Worm (Caenorhabditis elegans) whole organism, young adult: Measurements from ENCODE around the gene F35C11.5.

ENCODE experiments used
- B0035.1 ChIP-seq: sonication (generic microtip); optimal IDR thresholded peaks from 2 replicates; lab custom pipeline; 2016; ENCODE audit warnings: missing genetic modification characterization, mild to moderate bottlenecking, missing compliant biosample characterization, missing genotype, missing genetic modification reagents
- F23B12.7 ChIP-seq: sonication (generic microtip); optimal IDR thresholded peaks from 2 replicates; lab custom pipeline; 2017; ENCODE audit warnings: missing genetic modification characterization, mild to moderate bottlenecking, missing compliant biosample characterization, antibody characterized with exemption, moderate library complexity; ENCODE audit not compliant: insufficient read depth
- F33H1.4 ChIP-seq: fragments of 200-800 bp; sonication (Bioruptor generic); IDR thresholded peaks from 2 replicates; pipeline ENCODE4 v1.3.6; 2022; ENCODE audit warnings: missing genetic modification reagents, missing genetic modification characterization, missing compliant biosample characterization
- Y56A3A.18 ChIP-seq: fragments of 200-800 bp; sonication (Bioruptor generic); IDR thresholded peaks from 2 replicates; pipeline ENCODE4 v1.3.6; 2022; ENCODE audit warnings: missing genetic modification reagents, missing genetic modification characterization, missing compliant biosample characterization
- Y67H2A.10 ChIP-seq: fragments of 200-800 bp; sonication (Bioruptor generic); conservative IDR thresholded peaks from 2 replicates; pipeline ENCODE4 v1.3.6; 2022; ENCODE audit warnings: missing genetic modification reagents, missing genetic modification characterization, missing compliant biosample characterization
- Y79H2A.3 ChIP-seq: fragments of 200-800 bp; sonication (Bioruptor generic); conservative IDR thresholded peaks from 2 replicates; pipeline ENCODE4 v1.3.6; 2022; ENCODE audit warnings: missing genetic modification reagents, missing genetic modification characterization, missing compliant biosample characterization
- ama-1 ChIP-seq, 3 experiments: fragments of 150-350 bp in 1 of 3; sonication (generic microtip) in 2 of 3; optimal IDR thresholded peaks; 2 replicates each; lab custom pipeline; 2014 to 2018; ENCODE audit warnings: missing biosample characterization in 2 of 3, missing genetic modification characterization in 2 of 3, missing genetic modification reagents in 2 of 3
- attf-3 ChIP-seq: fragments of 200-800 bp; sonication (Bioruptor generic); conservative IDR thresholded peaks from 2 replicates; pipeline ENCODE4 v1.3.6; 2022; ENCODE audit warnings: missing genetic modification reagents, missing genetic modification characterization, missing compliant biosample characterization
- attf-5 ChIP-seq: fragments of 200-800 bp; sonication (Bioruptor generic); optimal IDR thresholded peaks from 2 replicates; lab custom pipeline; 2018; ENCODE audit warnings: mild to moderate bottlenecking, missing genetic modification characterization, missing compliant biosample characterization
- cebp-1 ChIP-seq, 2 experiments: fragments of 200-800 bp in 1 of 2; sonication (Bioruptor generic) in 1 of 2; sonication (generic microtip) in 1 of 2; IDR thresholded peaks in 1 of 2; optimal IDR thresholded peaks in 1 of 2; 2 replicates each; pipeline versions ENCODE4 v1.3.6 to Lab custom; 2017 to 2022; ENCODE audit warnings: missing compliant biosample characterization in 2 of 2, missing genetic modification characterization in 2 of 2, mild to moderate bottlenecking in 1 of 2, missing genetic modification reagents in 1 of 2, moderate library complexity in 1 of 2
- ceh-58 ChIP-seq: fragments of 200-800 bp; sonication (Bioruptor generic); IDR thresholded peaks from 2 replicates; pipeline ENCODE4 v1.3.6; 2022; ENCODE audit warnings: missing genetic modification characterization, missing compliant biosample characterization
- ceh-79 ChIP-seq: sonication (generic microtip); optimal IDR thresholded peaks from 2 replicates; lab custom pipeline; 2017; ENCODE audit warnings: mild to moderate bottlenecking, missing genetic modification characterization, missing compliant biosample characterization
- die-1 ChIP-seq: sonication (generic microtip); optimal IDR thresholded peaks from 2 replicates; lab custom pipeline; 2016; ENCODE audit warnings: missing genotype, mild to moderate bottlenecking, missing genetic modification characterization, missing compliant biosample characterization
- efl-1 ChIP-seq: fragments of 150-350 bp; optimal IDR thresholded peaks from 2 replicates; lab custom pipeline; 2014; ENCODE audit warnings: missing biosample characterization, missing genetic modification reagents, missing genetic modification characterization
- egl-18 ChIP-seq: fragments of 200-800 bp; sonication (Bioruptor generic); IDR thresholded peaks from 2 replicates; pipeline ENCODE4 v1.3.6; 2022; ENCODE audit warnings: missing genetic modification reagents, missing genetic modification characterization, missing compliant biosample characterization
- egl-44 ChIP-seq: fragments of 200-800 bp; sonication (Bioruptor generic); IDR thresholded peaks from 2 replicates; pipeline ENCODE4 v1.3.6; 2022; ENCODE audit warnings: missing genetic modification reagents, missing genetic modification characterization, missing compliant biosample characterization
- fkh-3 ChIP-seq: sonication (generic microtip); optimal IDR thresholded peaks from 2 replicates; lab custom pipeline; 2016; ENCODE audit warnings: mild to moderate bottlenecking, missing genetic modification characterization, missing compliant biosample characterization
- hlh-12 ChIP-seq: sonication (generic microtip); optimal IDR thresholded peaks from 2 replicates; lab custom pipeline; 2016; ENCODE audit warnings: missing genetic modification characterization, missing compliant biosample characterization
- hmg-1.2 ChIP-seq: fragments of 200-800 bp; sonication (Bioruptor generic); IDR thresholded peaks from 2 replicates; pipeline ENCODE4 v1.3.6; 2022; ENCODE audit warnings: missing genetic modification reagents, missing genetic modification characterization, missing compliant biosample characterization
- hsf-1 ChIP-seq: fragments of 200-800 bp; sonication (Bioruptor generic); IDR thresholded peaks from 2 replicates; pipeline ENCODE4 v1.3.6; 2022; ENCODE audit warnings: missing genetic modification reagents, missing genetic modification characterization, missing compliant biosample characterization
- let-526 ChIP-seq: fragments of 200-800 bp; sonication (Bioruptor generic); IDR thresholded peaks from 2 replicates; pipeline ENCODE4 v1.3.6; 2022; ENCODE audit warnings: missing genetic modification reagents, missing genetic modification characterization, missing compliant biosample characterization
- lin-26 ChIP-seq: fragments of 200-800 bp; sonication (Bioruptor generic); IDR thresholded peaks from 2 replicates; pipeline ENCODE4 v1.3.6; 2022; ENCODE audit warnings: missing genetic modification reagents, missing genetic modification characterization, missing compliant biosample characterization
- lsl-1 ChIP-seq: fragments of 200-800 bp; sonication (Bioruptor generic); optimal IDR thresholded peaks from 2 replicates; lab custom pipeline; 2018; ENCODE audit warnings: mild to moderate bottlenecking, missing genetic modification characterization, moderate library complexity, missing compliant biosample characterization
- madf-10 ChIP-seq: sonication (generic microtip); optimal IDR thresholded peaks from 2 replicates; lab custom pipeline; 2016; ENCODE audit warnings: mild to moderate bottlenecking, missing genetic modification characterization, missing compliant biosample characterization
- madf-6 ChIP-seq: fragments of 200-800 bp; sonication (Bioruptor generic); IDR thresholded peaks from 2 replicates; pipeline ENCODE4 v1.3.6; 2022; ENCODE audit warnings: missing genetic modification reagents, missing genetic modification characterization, missing compliant biosample characterization
- nhr-80 ChIP-seq: sonication (generic microtip); optimal IDR thresholded peaks from 2 replicates; lab custom pipeline; 2016; ENCODE audit warnings: missing genetic modification characterization, missing compliant biosample characterization
- pha-4 ChIP-seq: fragments of 150-350 bp; sonication (generic microtip); optimal IDR thresholded peaks from 2 replicates; lab custom pipeline; 2014; ENCODE audit warnings: missing biosample characterization, missing genetic modification reagents, missing genetic modification characterization
- repo-1 ChIP-seq: sonication (generic microtip); optimal IDR thresholded peaks from 2 replicates; lab custom pipeline; 2017; ENCODE audit warnings: mild to moderate bottlenecking, missing genetic modification characterization, missing compliant biosample characterization
- sea-2 ChIP-seq: fragments of 200-800 bp; sonication (Bioruptor generic); IDR thresholded peaks from 2 replicates; pipeline ENCODE4 v1.3.6; 2022; ENCODE audit warnings: missing genetic modification characterization, missing compliant biosample characterization
- snpc-1.3 ChIP-seq: sonication (generic microtip); optimal IDR thresholded peaks from 2 replicates; lab custom pipeline; 2017; ENCODE audit warnings: missing genetic modification characterization, mild to moderate bottlenecking, missing compliant biosample characterization, antibody characterized with exemption, moderate library complexity, missing genotype, missing genetic modification reagents; ENCODE audit not compliant: insufficient read depth
- snpc-3.4 ChIP-seq: sonication (generic microtip); optimal IDR thresholded peaks from 2 replicates; lab custom pipeline; 2017; ENCODE audit warnings: missing genetic modification characterization, mild to moderate bottlenecking, missing compliant biosample characterization, antibody characterized with exemption, moderate library complexity, missing genotype, missing genetic modification reagents
- unc-130 ChIP-seq: sonication (generic microtip); optimal IDR thresholded peaks from 2 replicates; lab custom pipeline; 2016; ENCODE audit warnings: missing genetic modification reagents, missing genetic modification characterization, missing compliant biosample characterization
- zfh-2 ChIP-seq: fragments of 200-800 bp; sonication (Bioruptor generic); conservative IDR thresholded peaks from 2 replicates; pipeline ENCODE4 v1.3.6; 2022; ENCODE audit warnings: missing genetic modification reagents, missing genetic modification characterization, missing compliant biosample characterization
- ztf-18 ChIP-seq: sonication (generic microtip); optimal IDR thresholded peaks from 2 replicates; lab custom pipeline; 2016; ENCODE audit warnings: missing genotype, mild to moderate bottlenecking, missing genetic modification characterization, missing compliant biosample characterization

F35C11.5 gene

DNA sequence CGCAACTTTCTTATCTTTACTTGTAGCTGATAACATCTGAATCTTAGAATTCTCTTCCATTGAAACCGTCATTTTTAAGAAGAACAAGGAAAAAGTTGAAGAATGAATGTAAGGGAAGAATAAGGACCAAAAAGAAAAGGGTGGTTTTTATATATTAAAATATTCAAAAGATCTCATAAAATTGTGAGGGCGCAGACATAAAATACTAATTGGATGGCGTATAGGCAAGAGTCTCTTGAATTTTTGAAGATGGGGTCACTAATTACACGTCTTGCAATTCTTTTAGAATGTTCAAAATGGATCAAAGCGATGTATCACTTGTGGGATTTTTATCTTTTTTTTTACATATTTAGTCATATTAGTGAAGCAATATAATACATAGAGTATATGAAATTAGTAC lies 40.9 kb upstream of the F35C11.5 start, which contains the start of gene twk-3:
TSS of gene twk-3 (minus strand) at position 101 of the 400 bp plus-strand sequence.
- TF ChIP-seq unc-130 (GFP tag; lab: Kevin White, UChicago) = no peak
- TF ChIP-seq ztf-18 (tag; lab: Kevin White, UChicago) = no peak
- no peak for TF ChIP-seq nhr-80 (tag; lab: Kevin White, UChicago)
- TF ChIP-seq attf-5 (GFP tag; lab: Kevin White, UChicago) = no peak
- TF ChIP-seq ceh-79 = no peak
- no peak for TF ChIP-seq egl-44 (GFP tag; lab: Robert Waterston, UW)
- TF ChIP-seq lsl-1 (GFP tag; lab: Kevin White, UChicago) = no peak
- TF ChIP-seq lin-26 (GFP tag; lab: Robert Waterston, UW) = no peak
- no peak for TF ChIP-seq let-526 (GFP tag; lab: Robert Waterston, UW)
- TF ChIP-seq zfh-2 (GFP tag; lab: Robert Waterston, UW) = no peak
- no peak for TF ChIP-seq efl-1 (GFP tag; lab: Kevin White, UChicago)
- no peak for TF ChIP-seq die-1
- no peak for TF ChIP-seq fkh-3 (tag; lab: Kevin White, UChicago)
- TF ChIP-seq pha-4 (tag; lab: Kevin White, UChicago) = no peak
- TF ChIP-seq sea-2 (GFP tag; lab: Robert Waterston, UW) = no peak
- no peak for TF ChIP-seq hlh-12 (tag; lab: Kevin White, UChicago)

DNA sequence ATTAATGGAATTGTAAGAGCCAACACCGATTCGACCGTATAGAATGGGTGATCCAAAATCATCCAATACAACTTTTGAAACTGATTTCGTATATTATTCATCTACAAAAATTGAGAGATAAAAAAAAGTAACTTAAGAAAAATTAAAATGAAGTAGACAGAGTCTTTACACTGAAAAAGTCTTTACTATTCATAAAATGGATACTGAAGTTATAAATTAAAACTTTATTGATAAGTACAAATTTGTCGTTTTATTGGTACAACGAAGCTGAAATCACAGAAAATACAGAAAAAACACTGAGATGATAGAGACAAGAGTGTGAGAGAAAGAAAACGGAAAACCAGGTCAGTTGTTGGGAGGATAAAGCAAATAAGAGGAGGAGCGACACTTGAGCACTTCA lies 39.2 kb upstream of the F35C11.5 start, which contains the start of gene M110.10:
TSS of gene M110.10 (minus strand) at position 101 of the 400 bp plus-strand sequence.
- no peak for TF ChIP-seq attf-3 (GFP tag; lab: Robert Waterston, UW)

DNA sequence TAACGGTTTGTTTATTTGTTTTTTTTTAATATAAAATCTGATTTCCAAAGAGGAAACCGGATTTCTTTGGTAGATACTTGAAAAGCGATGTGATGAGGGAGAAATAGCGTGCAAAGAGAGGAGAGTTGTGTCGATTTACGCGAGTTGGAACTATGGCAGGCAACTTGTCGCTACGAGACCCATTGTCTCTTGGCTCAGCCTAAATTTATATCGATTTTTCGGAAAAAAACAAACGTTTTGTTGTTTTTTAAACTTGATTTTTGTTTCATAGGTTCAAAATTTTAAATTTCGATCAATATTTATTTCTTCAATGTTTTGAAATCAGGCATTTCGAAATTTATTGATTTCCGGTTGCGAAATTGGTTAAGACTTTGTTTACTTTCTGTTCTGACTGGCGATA lies 37.1 kb upstream of the F35C11.5 start, which contains the start of gene M110.3:
TSS of gene M110.3 (minus strand) at position 184 of the 400 bp plus-strand sequence.
- TF ChIP-seq cebp-1 (GFP tag; IDR thresholded peaks at IDR 0.05; lab: Robert Waterston, UW) (peak; percentile 66; the same call in 1 of the 2 replicates), cebp-1 (tag; optimal IDR thresholded peaks at IDR 0.05; lab: Kevin White, UChicago) (peak; percentile 96), egl-18 (no peak), hsf-1 (GFP tag; lab: Robert Waterston, UW) (no peak), lsl-1 (GFP tag; lab: Kevin White, UChicago) (peak; percentile 33), nhr-80 (tag; lab: Kevin White, UChicago) (peak; percentile 5), hmg-1.2 (GFP tag; lab: Robert Waterston, UW) (peak; percentile 90; the same call in 1 of the 2 replicates), F33H1.4 (GFP tag; lab: Robert Waterston, UW) (peak; percentile 73), F23B12.7 (tag; lab: Kevin White, UChicago) (peak; percentile 70), madf-6 (GFP tag; lab: Robert Waterston, UW) (0 out of 2 replicates have a peak, but pooled peaks have one; percentile 24), ama-1 (optimal IDR thresholded peaks at IDR 0.05; lab: Kevin White, UChicago) (no peak), ama-1 (GFP tag; optimal IDR thresholded peaks at IDR 0.05; lab: Kevin White, UChicago) (no peak), Y79H2A.3 (no peak), Y56A3A.18 (GFP tag; lab: Robert Waterston, UW) (no peak), snpc-3.4 (tag; lab: Kevin White, UChicago) (peak; percentile 36), repo-1 (tag; lab: Kevin White, UChicago) (no peak)

DNA sequence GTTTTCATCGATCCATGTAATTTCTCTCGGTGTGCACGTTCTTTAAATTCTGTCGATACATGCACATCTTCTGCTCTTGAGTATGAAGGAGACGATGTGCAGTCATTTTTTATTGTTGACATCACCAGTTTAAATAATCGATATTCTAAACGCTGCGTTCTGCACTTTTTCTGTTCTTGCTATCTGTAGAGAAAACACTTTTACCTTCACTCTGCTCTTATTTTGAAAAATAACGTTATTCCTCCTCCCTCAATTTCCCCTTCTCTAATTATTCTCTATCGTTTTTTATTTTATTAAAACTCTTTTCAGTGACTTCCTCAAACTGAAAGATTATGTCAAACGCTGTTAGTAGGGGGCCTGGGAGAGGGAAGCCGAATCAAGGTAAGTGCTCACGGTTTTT lies 36.6 kb upstream of the F35C11.5 start, which contains the start of gene ifg-1:
TSS of gene ifg-1 (plus strand) at position 301 of the 400 bp plus-strand sequence.
- TF ChIP-seq B0035.1 (tag; lab: Kevin White, UChicago) = no peak
- TF ChIP-seq unc-130 (GFP tag; lab: Kevin White, UChicago) = no peak
- no peak for TF ChIP-seq Y67H2A.10 (GFP tag; lab: Robert Waterston, UW)
- TF ChIP-seq hsf-1 (GFP tag; lab: Robert Waterston, UW) = no peak
- no peak for TF ChIP-seq snpc-1.3
- TF ChIP-seq sea-2 (GFP tag; lab: Robert Waterston, UW) = no peak
- no peak for TF ChIP-seq ceh-58 (GFP tag; lab: Robert Waterston, UW)
- TF ChIP-seq madf-10 = no peak
